Worm (Caenorhabditis elegans) whole organism, L4/young adult: Measurements from ENCODE around the gene puf-9.

Source experiments
- W03F9.2 ChIP-seq: fragments of 150-350 bp; optimal IDR thresholded peaks from 2 replicates; lab custom pipeline; 2014; ENCODE audit warnings: missing biosample characterization, missing genetic modification characterization
- dao-5 ChIP-seq: sonication (generic microtip); optimal IDR thresholded peaks from 2 replicates; lab custom pipeline; 2016; ENCODE audit warnings: missing genotype, missing genetic modification characterization, moderate library complexity, missing compliant biosample characterization
- him-1 ChIP-seq: sonication (generic microtip); optimal IDR thresholded peaks from 2 replicates; lab custom pipeline; 2016; ENCODE audit warnings: missing genotype, missing genetic modification reagents, missing genetic modification characterization, missing compliant biosample characterization

- peak; percentile 96 for TF ChIP-seq him-1 (tag; lab: Kevin White, UChicago)
- TF ChIP-seq W03F9.2 (tag; lab: Kevin White, UChicago): peak; percentile 83
- TF ChIP-seq dao-5 (tag; lab: Kevin White, UChicago): peak; percentile 61
These were observed at the start of gene puf-9 for ce11 chrX:5841060-5841642.
